Worm (Caenorhabditis elegans) whole organism, L4 larva: Measurements from ENCODE around the gene sra-7.

ENCODE experiments used
- F10B5.3 ChIP-seq: sonication (generic microtip); optimal IDR thresholded peaks from 2 replicates; lab custom pipeline; 2016; ENCODE audit warnings: mild to moderate bottlenecking, missing genetic modification characterization, missing compliant biosample characterization
- F26F4.8 ChIP-seq: fragments of 200-800 bp; sonication (Bioruptor generic); conservative IDR thresholded peaks from 2 replicates; pipeline ENCODE4 v1.3.6; 2022; ENCODE audit warnings: missing genetic modification characterization, missing compliant biosample characterization
- F49E8.2 ChIP-seq: sonication (generic microtip); optimal IDR thresholded peaks from 2 replicates; lab custom pipeline; 2016; ENCODE audit warnings: missing compliant biosample characterization, mild to moderate bottlenecking, missing genetic modification characterization, borderline replicate concordance
- T20F7.1 ChIP-seq: fragments of 200-800 bp; sonication (Bioruptor generic); optimal IDR thresholded peaks from 2 replicates; lab custom pipeline; 2018; ENCODE audit warnings: mild to moderate bottlenecking, missing genetic modification characterization, missing compliant biosample characterization
- Y5F2A.4 ChIP-seq: fragments of 200-800 bp; sonication (Bioruptor generic); optimal IDR thresholded peaks from 2 replicates; lab custom pipeline; 2018; ENCODE audit warnings: mild to moderate bottlenecking, missing genetic modification characterization, missing compliant biosample characterization
- Y75B8A.6 ChIP-seq: fragments of 200-800 bp; sonication (Bioruptor generic); IDR thresholded peaks from 2 replicates; pipeline ENCODE4 v1.3.6; 2022; ENCODE audit warnings: missing genetic modification reagents, missing genetic modification characterization, missing compliant biosample characterization
- ZK337.2 ChIP-seq: fragments of 200-800 bp; sonication (Bioruptor generic); IDR thresholded peaks from 2 replicates; pipeline ENCODE4 v1.3.6; 2022; ENCODE audit warnings: missing genetic modification reagents, missing genetic modification characterization, missing compliant biosample characterization
- ZK546.5 ChIP-seq, 2 experiments: sonication (generic microtip); optimal IDR thresholded peaks; 2 replicates each; lab custom pipeline; 2017; ENCODE audit warnings: missing biosample characterization in 2 of 2, missing genetic modification characterization in 2 of 2
- aly-2 ChIP-seq: sonication (generic microtip); optimal IDR thresholded peaks from 2 replicates; lab custom pipeline; 2018; ENCODE audit warnings: missing biosample characterization, missing genetic modification characterization
- ceh-28 ChIP-seq: fragments of 150-350 bp; optimal IDR thresholded peaks from 2 replicates; lab custom pipeline; 2014; ENCODE audit warnings: missing biosample characterization, missing genetic modification reagents, missing genetic modification characterization
- ceh-62 ChIP-seq: sonication (generic microtip); optimal IDR thresholded peaks from 2 replicates; lab custom pipeline; 2017; ENCODE audit warnings: missing biosample characterization, missing genetic modification characterization
- ceh-82 ChIP-seq: sonication (generic microtip); optimal IDR thresholded peaks from 2 replicates; lab custom pipeline; 2017; ENCODE audit warnings: missing biosample characterization, missing genetic modification characterization
- cey-2 ChIP-seq: sonication (generic microtip); optimal IDR thresholded peaks from 3 replicates; lab custom pipeline; 2017; ENCODE audit warnings: missing genetic modification characterization, mild to moderate bottlenecking, missing compliant biosample characterization, antibody characterized with exemption, borderline replicate concordance; ENCODE audit not compliant: insufficient read depth
- daf-12 ChIP-seq: fragments of 150-350 bp; optimal IDR thresholded peaks from 2 replicates; lab custom pipeline; 2014; ENCODE audit warnings: missing biosample characterization, missing genetic modification reagents, missing genetic modification characterization
- daf-19 ChIP-seq: fragments of 200-800 bp; sonication (Bioruptor generic); conservative IDR thresholded peaks from 2 replicates; pipeline ENCODE4 v1.3.6; 2022; ENCODE audit warnings: missing genetic modification characterization, missing compliant biosample characterization
- dmd-6 ChIP-seq: fragments of 200-800 bp; sonication (Bioruptor generic); IDR thresholded peaks from 2 replicates; pipeline ENCODE4 v1.3.6; 2022; ENCODE audit warnings: missing genetic modification reagents, missing genetic modification characterization, missing compliant biosample characterization
- dmd-9 ChIP-seq: fragments of 200-800 bp; sonication (Bioruptor generic); IDR thresholded peaks from 2 replicates; pipeline ENCODE4 v1.3.6; 2022; ENCODE audit warnings: missing genetic modification reagents, missing genetic modification characterization, missing compliant biosample characterization
- dpl-1 ChIP-seq: fragments of 150-350 bp; optimal IDR thresholded peaks from 2 replicates; lab custom pipeline; 2014; ENCODE audit warnings: missing biosample characterization, missing genetic modification reagents, missing genetic modification characterization
- duxl-1 ChIP-seq: sonication (generic microtip); optimal IDR thresholded peaks from 2 replicates; lab custom pipeline; 2016; ENCODE audit warnings: mild to moderate bottlenecking, missing genetic modification characterization, moderate library complexity, missing compliant biosample characterization; ENCODE audit not compliant: poor library complexity
- fkh-10 ChIP-seq: fragments of 150-350 bp; optimal IDR thresholded peaks from 2 replicates; lab custom pipeline; 2014; ENCODE audit warnings: missing biosample characterization, missing genetic modification reagents, missing genetic modification characterization
- fos-1 ChIP-seq: fragments of 150-350 bp; optimal IDR thresholded peaks from 2 replicates; lab custom pipeline; 2014; ENCODE audit warnings: missing biosample characterization, missing genetic modification characterization
- hif-1 ChIP-seq, 2 experiments: sonication (generic microtip); optimal IDR thresholded peaks; 2 replicates each; lab custom pipeline; 2016 to 2017; ENCODE audit warnings: missing compliant biosample characterization in 2 of 2, missing genetic modification characterization in 2 of 2, missing genetic modification reagents in 2 of 2, missing genotype in 2 of 2, mild to moderate bottlenecking in 1 of 2
- hmg-1.1 ChIP-seq: fragments of 200-800 bp; sonication (Bioruptor generic); IDR thresholded peaks from 2 replicates; pipeline ENCODE4 v1.3.6; 2022; ENCODE audit warnings: missing genetic modification reagents, missing genetic modification characterization, missing compliant biosample characterization
- jun-1 ChIP-seq: fragments of 150-350 bp; optimal IDR thresholded peaks from 2 replicates; lab custom pipeline; 2014; ENCODE audit warnings: missing biosample characterization, missing genetic modification reagents, missing genetic modification characterization
- lin-15B ChIP-seq: fragments of 150-350 bp; sonication (generic microtip); optimal IDR thresholded peaks from 3 replicates; lab custom pipeline; 2014; ENCODE audit warnings: missing biosample characterization, missing genetic modification characterization
- lin-29 ChIP-seq: fragments of 200-800 bp; sonication (Bioruptor generic); IDR thresholded peaks from 2 replicates; pipeline ENCODE4 v1.3.6; 2022; ENCODE audit warnings: missing genetic modification reagents, missing genetic modification characterization, missing compliant biosample characterization
- mes-2 ChIP-seq: sonication (generic microtip); optimal IDR thresholded peaks from 2 replicates; lab custom pipeline; 2016; ENCODE audit warnings: missing genotype, mild to moderate bottlenecking, missing genetic modification characterization, missing compliant biosample characterization; ENCODE audit not compliant: poor library complexity, severe bottlenecking
- nhr-111 ChIP-seq: fragments of 200-800 bp; sonication (Bioruptor generic); optimal IDR thresholded peaks from 2 replicates; lab custom pipeline; 2018; ENCODE audit warnings: mild to moderate bottlenecking, missing genetic modification characterization, missing compliant biosample characterization
- nhr-28 ChIP-seq: fragments of 150-350 bp; optimal IDR thresholded peaks from 2 replicates; lab custom pipeline; 2014; ENCODE audit warnings: missing biosample characterization, missing genetic modification characterization
- nhr-48 ChIP-seq: sonication (generic microtip); optimal IDR thresholded peaks from 2 replicates; lab custom pipeline; 2016; ENCODE audit warnings: mild to moderate bottlenecking, missing genetic modification characterization, missing compliant biosample characterization
- nhr-76 ChIP-seq: fragments of 150-350 bp; optimal IDR thresholded peaks from 2 replicates; lab custom pipeline; 2014; ENCODE audit warnings: missing biosample characterization, missing genetic modification characterization
- pha-4 ChIP-seq, 2 experiments: fragments of 150-350 bp in 1 of 2; fragments of 200-800 bp in 1 of 2; sonication (Bioruptor generic) in 1 of 2; IDR thresholded peaks in 1 of 2; optimal IDR thresholded peaks in 1 of 2; 2 replicates each; pipeline versions ENCODE4 v1.3.6 to Lab custom; 2014 to 2022; ENCODE audit warnings: missing genetic modification characterization in 2 of 2, missing genetic modification reagents in 2 of 2, missing biosample characterization in 1 of 2, missing compliant biosample characterization in 1 of 2
- php-3 ChIP-seq: fragments of 200-800 bp; sonication (Bioruptor generic); IDR thresholded peaks from 2 replicates; pipeline ENCODE4 v1.3.6; 2022; ENCODE audit warnings: missing genetic modification reagents, missing genetic modification characterization, missing compliant biosample characterization
- snpc-1.2 ChIP-seq: fragments of 200-800 bp; sonication (Bioruptor generic); IDR thresholded peaks from 2 replicates; pipeline ENCODE4 v1.3.6; 2022; ENCODE audit warnings: missing genetic modification reagents, missing genetic modification characterization, missing compliant biosample characterization
- tra-1 ChIP-seq: fragments of 200-800 bp; sonication (Bioruptor generic); IDR thresholded peaks from 2 replicates; pipeline ENCODE4 v1.3.6; 2022; ENCODE audit warnings: missing genetic modification reagents, missing genetic modification characterization, missing compliant biosample characterization
- unc-39 ChIP-seq: sonication (generic microtip); optimal IDR thresholded peaks from 2 replicates; lab custom pipeline; 2017; ENCODE audit warnings: missing biosample characterization, missing genetic modification characterization
- zag-1 ChIP-seq: fragments of 150-350 bp; optimal IDR thresholded peaks from 2 replicates; lab custom pipeline; 2014; ENCODE audit warnings: missing biosample characterization, missing genetic modification characterization
- zfp-3 ChIP-seq: fragments of 200-800 bp; sonication (Bioruptor generic); conservative IDR thresholded peaks from 2 replicates; pipeline ENCODE4 v1.3.6; 2022; ENCODE audit warnings: missing genetic modification reagents, missing genetic modification characterization, missing compliant biosample characterization
- zip-2 ChIP-seq: fragments of 150-350 bp; optimal IDR thresholded peaks from 2 replicates; lab custom pipeline; 2014; ENCODE audit warnings: missing biosample characterization, missing genetic modification characterization
- ztf-11 ChIP-seq: fragments of 150-350 bp; optimal IDR thresholded peaks from 2 replicates; lab custom pipeline; 2014; ENCODE audit warnings: missing biosample characterization, missing genetic modification characterization

Gene sra-7

ce11 chrII:9537429-9537828, 7.1 kb upstream of the sra-7 start, which contains the start of gene sra-8:
Gene sra-8, plus strand, starts transcription at chrII:9537729.
- no peak for TF ChIP-seq ZK337.2 (GFP tag; lab: Robert Waterston, UW)
- no peak for TF ChIP-seq pha-4 (GFP tag; IDR thresholded peaks at IDR 0.05; lab: Robert Waterston, UW)
- no peak for TF ChIP-seq pha-4 (tag; optimal IDR thresholded peaks at IDR 0.05; lab: Kevin White, UChicago)
- no peak for TF ChIP-seq F10B5.3 (tag; lab: Kevin White, UChicago)
- TF ChIP-seq nhr-76, result no peak
- no peak for TF ChIP-seq Y5F2A.4 (GFP tag; lab: Kevin White, UChicago)
- no peak for TF ChIP-seq dmd-9
- TF ChIP-seq dmd-6, result no peak
- no peak for TF ChIP-seq unc-39 (tag; lab: Kevin White, UChicago)
- TF ChIP-seq tra-1 (GFP tag; lab: Robert Waterston, UW), result no peak
- TF ChIP-seq nhr-28 (tag; lab: Kevin White, UChicago), result no peak
- TF ChIP-seq fkh-10 (GFP tag; lab: Kevin White, UChicago), result no peak
- TF ChIP-seq jun-1 (tag; lab: Kevin White, UChicago), result no peak
- TF ChIP-seq F26F4.8 (GFP tag; lab: Robert Waterston, UW), result no peak
- TF ChIP-seq nhr-111, result no peak
- no peak for TF ChIP-seq F49E8.2 (tag; lab: Kevin White, UChicago)
- no peak for TF ChIP-seq zip-2 (tag; lab: Kevin White, UChicago)
- no peak for TF ChIP-seq daf-12
- no peak for TF ChIP-seq ceh-62 (tag; lab: Kevin White, UChicago)

DNA sequence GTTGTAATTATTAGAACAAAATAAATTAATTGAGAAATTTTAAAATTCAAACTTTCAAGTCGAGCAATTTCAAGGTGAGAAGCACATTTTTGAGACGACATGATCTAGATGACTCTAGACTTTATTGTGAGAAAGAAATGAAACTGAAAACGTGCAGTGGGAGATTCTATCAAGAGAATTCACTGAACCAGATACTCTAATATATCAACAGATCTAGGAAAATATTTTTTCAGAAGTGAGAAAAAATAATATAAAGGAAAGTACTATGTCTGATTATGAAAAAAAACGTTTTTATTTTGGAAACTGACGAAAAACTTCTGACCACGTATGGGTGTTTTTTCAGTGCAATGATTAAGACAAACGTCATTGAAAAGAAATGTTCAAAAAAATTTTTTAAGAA, 3.8 kb upstream of the sra-7 start, which contains the start of gene sra-3:
Gene sra-3 (minus strand): TSS at position 101 of the 400 bp plus-strand sequence.
- TF ChIP-seq ztf-11 (tag; lab: Kevin White, UChicago) (no peak), fos-1 (tag; lab: Kevin White, UChicago) (no peak), hmg-1.1 (GFP tag; lab: Robert Waterston, UW) (no peak), lin-29 (no peak), cey-2 (tag; lab: Kevin White, UChicago) (no peak), lin-15B (tag; lab: Kevin White, UChicago) (no peak), mes-2 (tag; lab: Kevin White, UChicago) (no peak), aly-2 (tag; lab: Kevin White, UChicago) (no peak), ZK546.5 (tag; optimal IDR thresholded peaks at IDR 0.05; lab: Kevin White, UChicago) (no peak)

DNA sequence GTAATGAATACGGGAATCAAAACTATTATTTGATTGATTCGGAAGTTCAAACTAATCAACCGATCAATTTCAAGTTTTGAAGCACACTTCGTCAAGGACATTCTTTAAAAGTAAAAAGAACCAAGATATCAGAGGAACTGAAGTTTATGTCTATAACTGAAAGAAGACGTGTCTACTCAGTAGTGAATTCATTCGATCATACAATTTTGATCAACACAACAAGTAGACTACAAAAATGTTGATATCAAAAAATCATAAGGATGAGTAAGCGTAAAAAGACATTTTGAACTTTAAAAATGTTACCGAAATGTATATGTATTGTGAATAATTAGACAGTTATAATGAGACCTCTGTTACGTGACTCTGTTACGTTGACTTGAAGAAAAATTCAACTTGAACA, 1.7 kb upstream of the sra-7 start, which contains the start of gene sra-4:
Gene sra-4 (minus strand): TSS at position 101 of the 400 bp plus-strand sequence.
- no peak for TF ChIP-seq Y75B8A.6 (GFP tag; lab: Robert Waterston, UW)
- no peak for TF ChIP-seq ZK546.5 (tag; optimal IDR thresholded peaks at IDR 0.05; lab: Kevin White, UChicago)
- no peak for TF ChIP-seq mes-2 (tag; lab: Kevin White, UChicago)
- no peak for TF ChIP-seq daf-19 (GFP tag; lab: Robert Waterston, UW)
- no peak for TF ChIP-seq ceh-28 (tag; lab: Kevin White, UChicago)
- no peak for TF ChIP-seq daf-12
- TF ChIP-seq hif-1 (tag; optimal IDR thresholded peaks at IDR 0.05; lab: Kevin White, UChicago), result no peak
- no peak for TF ChIP-seq snpc-1.2
- no peak for TF ChIP-seq nhr-48 (tag; lab: Kevin White, UChicago)
- TF ChIP-seq php-3 (GFP tag; lab: Robert Waterston, UW), result no peak
- TF ChIP-seq zag-1 (tag; lab: Kevin White, UChicago), result no peak

- TF ChIP-seq cey-2 (tag; lab: Kevin White, UChicago) (no peak), daf-19 (GFP tag; lab: Robert Waterston, UW) (no peak), zfp-3 (GFP tag; lab: Robert Waterston, UW) (no peak), ceh-82 (tag; lab: Kevin White, UChicago) (no peak), duxl-1 (tag; lab: Kevin White, UChicago) (no peak), T20F7.1 (GFP tag; lab: Kevin White, UChicago) (no peak), dpl-1 (no peak)
Observed at ce11 chrII:9550718-9551117, 6.2 kb downstream of the sra-7 start, which contains the start of gene sra-6. Gene sra-6, minus strand, starts transcription at chrII:9550818.
